Fruit fly (Drosophila melanogaster) whole organism: ENCODE data around the gene Cp36.

Source experiments
- Dll ChIP-seq: fragments of >200 bp; optimal IDR thresholded peaks from 2 replicates; lab custom pipeline; 2017
- EcR ChIP-seq, 2 experiments: fragments of >200 bp; optimal IDR thresholded peaks; 2 replicates each; lab custom pipeline; 2017; ENCODE audit warnings: missing biosample characterization in 2 of 2, missing genetic modification characterization in 2 of 2, missing genetic modification reagents in 2 of 2
- pan ChIP-seq: fragments of >200 bp; optimal IDR thresholded peaks from 2 replicates; lab custom pipeline; 2017
- psq ChIP-seq: fragments of >200 bp; optimal IDR thresholded peaks from 2 replicates; lab custom pipeline; 2017
- usp ChIP-seq: fragments of >200 bp; optimal IDR thresholded peaks from 2 replicates; lab custom pipeline; 2017; ENCODE audit warnings: missing biosample characterization, missing genetic modification characterization, mixed read lengths

DNA sequence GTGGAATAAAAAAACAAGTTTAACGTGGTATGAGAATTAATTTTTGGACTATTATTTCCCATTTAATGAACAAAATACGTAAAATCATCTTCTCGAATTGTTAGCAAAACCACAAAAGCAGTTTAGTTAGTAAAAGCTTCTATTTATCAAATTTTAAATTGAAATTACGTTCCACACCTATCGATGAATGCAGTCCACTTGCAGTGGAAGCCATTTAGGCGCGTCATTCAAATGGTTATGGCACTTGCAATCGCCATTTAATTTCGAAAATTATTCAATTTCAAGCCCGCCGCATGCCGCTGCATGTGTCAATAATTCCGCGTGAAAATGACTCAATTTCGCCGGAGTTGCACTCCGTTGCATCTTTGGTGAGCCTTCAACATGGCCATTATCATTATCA lies 36.2 kb upstream of the Cp36 start:
- no peak for TF ChIP-seq pan (lab: Kevin White, UChicago)
- no peak for TF ChIP-seq EcR (GFP tag; optimal IDR thresholded peaks at IDR 0.05; lab: Kevin White, UChicago)
- no peak for TF ChIP-seq usp (GFP tag; lab: Kevin White, UChicago)
- TF ChIP-seq Dll (lab: Kevin White, UChicago): no peak
- no peak for TF ChIP-seq psq (lab: Kevin White, UChicago)
